Worm (Caenorhabditis elegans) whole organism, early embryonic: Measurements from ENCODE around the gene F55G7.3.

Experiments used
- ama-1 ChIP-seq: fragments of 150-350 bp; optimal IDR thresholded peaks from 2 replicates; lab custom pipeline; 2014
- ceh-36 ChIP-seq: sonication (generic microtip); optimal IDR thresholded peaks from 2 replicates; lab custom pipeline; 2016; ENCODE audit warnings: missing genetic modification characterization, inconsistent platforms, missing compliant biosample characterization
- flt-1 ChIP-seq: fragments of 200-800 bp; sonication (Bioruptor generic); IDR thresholded peaks from 2 replicates; pipeline ENCODE4 v1.3.6; 2022; ENCODE audit warnings: missing genetic modification characterization, missing compliant biosample characterization
- hmbx-1 ChIP-seq: sonication (generic microtip); optimal IDR thresholded peaks from 2 replicates; lab custom pipeline; 2016; ENCODE audit warnings: mild to moderate bottlenecking, missing genetic modification characterization, missing compliant biosample characterization
- scrt-1 ChIP-seq: fragments of 200-800 bp; sonication (Bioruptor generic); IDR thresholded peaks from 2 replicates; pipeline ENCODE4 v1.3.6; 2022; ENCODE audit warnings: missing genetic modification characterization, missing compliant biosample characterization
- sea-1 ChIP-seq: fragments of 200-800 bp; sonication (Bioruptor generic); conservative IDR thresholded peaks from 2 replicates; pipeline ENCODE4 v1.3.6; 2022; ENCODE audit warnings: missing genetic modification characterization, missing compliant biosample characterization
- tra-4 ChIP-seq: sonication (generic microtip); optimal IDR thresholded peaks from 2 replicates; lab custom pipeline; 2017; ENCODE audit warnings: missing genetic modification characterization, missing compliant biosample characterization

DNA sequence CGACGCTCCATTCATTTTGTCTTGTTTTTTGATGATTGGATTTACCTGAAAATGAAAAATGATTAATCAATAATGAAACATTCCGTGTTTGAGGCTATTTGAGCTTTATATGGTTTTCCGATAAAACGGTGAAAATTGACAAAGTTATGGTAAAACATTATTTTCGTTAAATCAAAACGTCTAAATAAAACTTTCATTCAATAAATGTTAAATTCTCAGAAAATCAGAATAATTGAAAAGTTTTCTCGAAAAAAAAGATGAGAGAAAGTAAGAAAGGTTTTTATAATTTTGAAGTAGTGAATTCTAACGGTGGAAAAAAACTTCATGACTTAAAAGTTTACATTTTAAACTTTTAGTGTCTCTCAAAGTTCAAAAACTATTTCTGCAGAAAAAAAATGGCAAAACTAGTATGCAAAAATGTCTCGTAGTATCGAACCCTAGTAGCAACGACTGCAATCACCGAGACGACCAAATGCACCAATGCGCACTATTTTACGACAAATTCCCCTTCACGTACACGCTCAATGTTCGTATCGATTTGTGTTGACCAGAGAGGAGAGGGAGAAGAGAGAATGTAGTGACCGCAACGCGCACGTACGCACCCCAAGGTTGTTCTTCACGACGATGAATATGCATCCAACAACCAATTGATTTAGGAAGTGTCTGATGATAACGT lies 5.1 kb upstream of the F55G7.3 start, which contains the start of gene nfya-1:
- TF ChIP-seq ama-1 (lab: Kevin White, UChicago) (no peak), hmbx-1 (tag; lab: Kevin White, UChicago) (no peak), sea-1 (GFP tag; lab: Robert Waterston, UW) (no peak), flt-1 (GFP tag; lab: Robert Waterston, UW) (no peak), ceh-36 (no peak), scrt-1 (GFP tag; lab: Robert Waterston, UW) (no peak), tra-4 (tag; lab: Kevin White, UChicago) (no peak)
